Worm (Caenorhabditis elegans) whole organism, L4 larva: Measurements from ENCODE around the gene clec-26.

Source experiments
- lir-3 ChIP-seq: sonication (generic microtip); optimal IDR thresholded peaks from 2 replicates; lab custom pipeline; 2016; ENCODE audit warnings: mild to moderate bottlenecking, missing genetic modification characterization, missing compliant biosample characterization
- mdt-29 ChIP-seq: fragments of 200-800 bp; sonication (Bioruptor generic); IDR thresholded peaks from 2 replicates; pipeline ENCODE4 v1.3.6; 2022; ENCODE audit warnings: missing genetic modification reagents, missing genetic modification characterization, missing compliant biosample characterization
- mes-2 ChIP-seq: sonication (generic microtip); optimal IDR thresholded peaks from 2 replicates; lab custom pipeline; 2016; ENCODE audit warnings: missing genotype, mild to moderate bottlenecking, missing genetic modification characterization, missing compliant biosample characterization; ENCODE audit not compliant: poor library complexity, severe bottlenecking

DNA sequence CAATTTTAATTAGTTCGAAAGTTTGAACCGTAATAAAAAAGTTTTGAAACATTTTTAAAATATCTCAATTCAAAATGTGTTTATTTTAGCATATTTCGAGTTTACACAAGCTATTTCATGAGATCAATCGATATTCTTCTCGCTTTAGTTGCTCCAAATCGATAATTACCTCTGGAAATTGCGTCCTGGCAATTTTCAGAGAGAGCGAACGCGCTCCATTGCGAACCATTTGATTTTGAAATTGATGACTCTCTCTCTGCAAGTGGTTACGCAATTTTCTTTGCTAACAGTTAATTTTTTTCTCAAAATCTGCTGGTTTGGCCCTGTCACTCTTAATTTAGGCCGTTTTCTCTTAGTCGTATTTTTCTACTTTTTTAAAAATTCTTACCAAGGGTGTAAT, 47.9 kb upstream of the clec-26 start:
- TF ChIP-seq mes-2 (tag; lab: Kevin White, UChicago) = peak; percentile 3
- TF ChIP-seq mdt-29 (GFP tag; lab: Robert Waterston, UW) = no peak
- TF ChIP-seq lir-3 (tag; lab: Kevin White, UChicago) = no peak
